Worm (Caenorhabditis elegans) whole organism, mixed stage, embryonic: ENCODE data around the gene nop-1.

Source experiments
- elt-1 ChIP-seq: sonication (generic microtip); optimal IDR thresholded peaks from 2 replicates; lab custom pipeline; 2017; ENCODE audit warnings: missing genetic modification characterization, mild to moderate bottlenecking, missing compliant biosample characterization, antibody characterized with exemption, moderate library complexity, borderline replicate concordance; ENCODE audit not compliant: insufficient read depth
- elt-3 ChIP-seq: fragments of 150-350 bp; optimal IDR thresholded peaks from 2 replicates; lab custom pipeline; 2014; ENCODE audit warnings: missing biosample characterization, missing genetic modification characterization
- nhr-12 ChIP-seq: fragments of 150-350 bp; optimal IDR thresholded peaks from 2 replicates; lab custom pipeline; 2014; ENCODE audit warnings: missing biosample characterization, missing genetic modification characterization
- pha-4 ChIP-seq: fragments of 150-350 bp; optimal IDR thresholded peaks from 2 replicates; lab custom pipeline; 2018; ENCODE audit warnings: missing biosample characterization, missing genetic modification reagents, missing genetic modification characterization
- sem-2 ChIP-seq: fragments of 200-800 bp; sonication (Bioruptor generic); optimal IDR thresholded peaks from 2 replicates; lab custom pipeline; 2018; ENCODE audit warnings: mild to moderate bottlenecking, missing genetic modification characterization, missing compliant biosample characterization
- snpc-4 ChIP-seq: fragments of 150-350 bp; optimal IDR thresholded peaks from 2 replicates; lab custom pipeline; 2014; ENCODE audit warnings: missing biosample characterization, missing genetic modification characterization
- unc-39 ChIP-seq: fragments of 150-350 bp; optimal IDR thresholded peaks from 2 replicates; lab custom pipeline; 2014; ENCODE audit warnings: missing biosample characterization, missing genetic modification characterization
- ztf-11 ChIP-seq: fragments of 150-350 bp; optimal IDR thresholded peaks from 2 replicates; lab custom pipeline; 2014; ENCODE audit warnings: missing biosample characterization, missing genetic modification characterization

DNA sequence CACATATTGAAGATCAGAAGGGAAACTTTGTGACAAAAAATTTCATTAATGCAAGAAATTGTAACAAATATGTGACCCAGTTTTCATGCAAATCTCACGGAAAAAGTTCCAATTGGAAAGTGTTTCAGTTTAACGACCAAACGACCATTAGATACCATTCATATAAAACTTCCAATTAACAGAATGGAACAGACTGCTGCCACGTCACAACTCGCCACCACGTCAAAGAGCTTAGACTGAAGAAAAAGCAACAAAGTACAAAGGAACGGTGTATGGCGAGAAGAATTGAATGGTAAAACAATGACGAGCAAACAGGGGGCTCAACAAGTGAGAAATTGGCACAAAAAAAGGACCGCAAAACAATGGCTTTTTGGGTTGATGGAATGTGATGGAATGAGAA, 26.8 kb downstream of the nop-1 start, which contains the start of gene T04C9.3:
- no peak for TF ChIP-seq unc-39
- no peak for TF ChIP-seq elt-3
- TF ChIP-seq pha-4 = no peak
- no peak for TF ChIP-seq sem-2 (GFP tag; lab: Kevin White, UChicago)
- no peak for TF ChIP-seq elt-1 (tag; lab: Kevin White, UChicago)
- no peak for TF ChIP-seq snpc-4 (tag; lab: Kevin White, UChicago)
- no peak for TF ChIP-seq nhr-12
- no peak for TF ChIP-seq ztf-11 (tag; lab: Kevin White, UChicago)
